Worm (Caenorhabditis elegans): ENCODE measurements around the gene E02H9.9.
"Not testable (repeated sequence)": the region's sequence is repeated elsewhere in the genome, so short reads cannot be mapped to it uniquely, and the experiment has no call there.

The E02H9.9 gene

DNA sequence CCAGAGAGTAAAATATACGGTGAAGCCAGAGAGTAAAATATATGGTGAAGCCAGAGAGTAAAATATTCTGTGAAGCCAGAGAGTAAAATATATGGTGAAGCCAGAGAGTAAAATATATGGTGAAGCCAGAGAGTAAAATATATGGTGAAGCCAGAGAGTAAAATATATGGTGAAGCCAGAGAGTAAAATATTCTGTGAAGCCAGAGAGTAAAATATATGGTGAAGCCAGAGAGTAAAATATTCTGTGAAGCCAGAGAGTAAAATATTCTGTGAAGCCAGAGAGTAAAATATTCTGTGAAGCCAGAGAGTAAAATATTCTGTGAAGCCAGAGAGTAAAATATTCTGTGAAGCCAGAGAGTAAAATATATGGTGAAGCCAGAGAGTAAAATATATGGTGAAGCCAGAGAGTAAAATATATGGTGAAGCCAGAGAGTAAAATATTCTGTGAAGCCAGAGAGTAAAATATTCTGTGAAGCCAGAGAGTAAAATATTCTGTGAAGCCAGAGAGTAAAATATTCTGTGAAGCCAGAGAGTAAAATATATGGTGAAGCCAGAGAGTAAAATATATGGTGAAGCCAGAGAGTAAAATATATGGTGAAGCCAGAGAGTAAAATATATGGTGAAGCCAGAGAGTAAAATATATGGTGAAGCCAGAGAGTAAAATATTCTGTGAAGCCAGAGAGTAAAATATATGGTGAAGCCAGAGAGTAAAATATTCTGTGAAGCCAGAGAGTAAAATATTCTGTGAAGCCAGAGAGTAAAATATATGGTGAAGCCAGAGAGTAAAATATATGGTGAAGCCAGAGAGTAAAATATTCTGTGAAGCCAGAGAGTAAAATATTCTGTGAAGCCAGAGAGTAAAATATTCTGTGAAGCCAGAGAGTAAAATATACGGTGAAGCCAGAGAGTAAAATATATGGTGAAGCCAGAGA is 29.4 kb upstream of the E02H9.9 start:
- TF ChIP-seq Y95B8A.8 (GFP tag; IDR thresholded peaks at IDR 0.05) (peak; percentile 75; the same call in 1 of the 2 replicates), ztf-6 (GFP tag; IDR thresholded peaks at IDR 0.05) (peak; percentile 87; the same call in 1 of the 2 replicates), let-526 (GFP tag; IDR thresholded peaks at IDR 0.05) (peak; percentile 87; the same call in 1 of the 2 replicates), hmg-1.2 (GFP tag; IDR thresholded peaks at IDR 0.05) (peak; percentile 28; the same call in 1 of the 2 replicates), Y53F4B.3 (GFP tag; IDR thresholded peaks at IDR 0.05) (peak; percentile 100), madf-3 (GFP tag; IDR thresholded peaks at IDR 0.05) (peak; percentile 95), attf-6 (GFP tag; IDR thresholded peaks at IDR 0.05) (peak; percentile 81), egl-18 (GFP tag; IDR thresholded peaks at IDR 0.05) (peak; percentile 74; the same call in 1 of the 2 replicates), D2030.7 (GFP tag; IDR thresholded peaks at IDR 0.05) (0 out of 2 replicates have a peak, but pooled peaks have one; percentile 21), attf-3 (GFP tag; conservative IDR thresholded peaks at IDR 0.05) (peak; percentile 62), nfya-2 (GFP tag; IDR thresholded peaks at IDR 0.05) (peak; percentile 90; the same call in 1 of the 2 replicates), hsf-1 (GFP tag; IDR thresholded peaks at IDR 0.05) (peak; percentile 84), ceh-40 (GFP tag; IDR thresholded peaks at IDR 0.05) (0 out of 2 replicates have a peak, but pooled peaks have one; percentile 35), Y53G8AR.9 (GFP tag; conservative IDR thresholded peaks at IDR 0.05) (peak; percentile 71), pbrm-1 (GFP tag; IDR thresholded peaks at IDR 0.05) (peak; percentile 18; the same call in 1 of the 2 replicates), hmg-20 (GFP tag; IDR thresholded peaks at IDR 0.05) (peak; percentile 75; the same call in 1 of the 2 replicates), cebp-2 (GFP tag; IDR thresholded peaks at IDR 0.05) (peak; percentile 93), sea-2 (GFP tag; IDR thresholded peaks at IDR 0.05) (peak; percentile 31; the same call in 1 of the 2 replicates), ceh-58 (GFP tag; IDR thresholded peaks at IDR 0.05) (peak; percentile 99), egrh-3 (GFP tag; IDR thresholded peaks at IDR 0.05) (peak; percentile 100), bed-1 (GFP tag; IDR thresholded peaks at IDR 0.05) (peak; percentile 98), ceh-91 (GFP tag; IDR thresholded peaks at IDR 0.05) (peak; percentile 79), lag-1 (GFP tag; IDR thresholded peaks at IDR 0.05) (peak; percentile 98; the same call in 1 of the 2 replicates), F33H1.4 (GFP tag; IDR thresholded peaks at IDR 0.05) (peak; percentile 40; the same call in 1 of the 2 replicates), ceh-100 (GFP tag; IDR thresholded peaks at IDR 0.05) (peak; percentile 38; the same call in 1 of the 2 replicates), F39B2.1 (GFP tag; IDR thresholded peaks at IDR 0.05) (peak; percentile 93)

DNA sequence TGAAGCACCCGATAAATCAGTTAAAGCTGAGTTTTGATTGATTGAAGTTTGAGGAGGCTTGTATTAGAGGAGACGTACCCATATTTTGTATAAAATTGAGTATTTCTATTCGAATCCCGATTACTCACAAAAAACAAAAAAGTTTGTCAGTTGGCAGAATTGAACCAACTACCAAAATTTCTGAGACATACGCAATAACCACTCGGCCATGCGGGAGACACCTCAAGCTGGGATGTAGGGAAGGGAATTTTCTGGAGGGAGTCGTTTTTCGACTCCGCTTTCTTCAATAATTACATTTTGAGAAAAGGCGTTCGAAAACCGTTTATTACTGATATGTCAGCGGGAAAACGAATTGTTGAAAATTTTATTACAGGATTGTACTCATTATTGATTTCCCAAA is 26.6 kb upstream of the E02H9.9 start:
- TF ChIP-seq hmg-1.2 (GFP tag; IDR thresholded peaks at IDR 0.05) (peak; percentile 48), madf-6 (GFP tag; IDR thresholded peaks at IDR 0.05) (peak; percentile 53; the same call in 1 of the 2 replicates), tbp1 (GFP tag; optimal IDR thresholded peaks at IDR 0.05) (peak; percentile 83), let-526 (GFP tag; IDR thresholded peaks at IDR 0.05) (peak; percentile 36; the same call in 1 of the 2 replicates), ztf-28 (GFP tag; IDR thresholded peaks at IDR 0.05) (0 out of 2 replicates have a peak, but pooled peaks have one; percentile 12), snpc-4 (tag; optimal IDR thresholded peaks at IDR 0.05) (peak in 1 of 4 experiments; percentile 15), B0261.1 (tag; optimal IDR thresholded peaks at IDR 0.05) (peak; percentile 55), rpc-1 (optimal IDR thresholded peaks at IDR 0.05) (peak; percentile 26), rpc-1 (tag; optimal IDR thresholded peaks at IDR 0.05) (peak; percentile 50), hsf-1 (GFP tag; IDR thresholded peaks at IDR 0.05) (0 out of 2 replicates have a peak, but pooled peaks have one; percentile 39), mcd-1 (GFP tag; IDR thresholded peaks at IDR 0.05) (peak; percentile 50; the same call in 1 of the 2 replicates), him-1 (tag; optimal IDR thresholded peaks at IDR 0.05) (peak; percentile 18), aptf-3 (GFP tag; IDR thresholded peaks at IDR 0.05) (0 out of 2 replicates have a peak, but pooled peaks have one; percentile 59), D2030.7 (GFP tag; IDR thresholded peaks at IDR 0.05) (peak; percentile 16; the same call in 1 of the 2 replicates), nfyb-1 (GFP tag; IDR thresholded peaks at IDR 0.05) (peak; percentile 63; the same call in 1 of the 2 replicates), F33H1.4 (GFP tag; IDR thresholded peaks at IDR 0.05) (0 out of 2 replicates have a peak, but pooled peaks have one; percentile 12)
- TF ChIP-seq snpc-4 (GFP tag; optimal IDR thresholded peaks at IDR 0.05) = not testable (repeated sequence)
